Fruit fly (Drosophila melanogaster) whole organism, wandering third instar larva: Measurements from ENCODE around the gene RpL13A.

Source experiments
- Abd-B ChIP-seq: fragments of >200 bp; optimal IDR thresholded peaks from 2 replicates; lab custom pipeline; 2017; ENCODE audit warnings: missing biosample characterization, missing genetic modification characterization
- CG32264 ChIP-seq: fragments of 200-800 bp; sonication (Bioruptor generic); optimal IDR thresholded peaks from 2 replicates; lab custom pipeline; 2016; ENCODE audit warnings: missing biosample characterization, missing genetic modification characterization
- CG9705 ChIP-seq: fragments of 200-800 bp; sonication (Bioruptor generic); optimal IDR thresholded peaks from 2 replicates; lab custom pipeline; 2018; ENCODE audit warnings: missing biosample characterization, mild to moderate bottlenecking, missing genetic modification characterization
- CrebA ChIP-seq: fragments of 200-800 bp; sonication (Bioruptor generic); optimal IDR thresholded peaks from 2 replicates; lab custom pipeline; 2016; ENCODE audit warnings: missing biosample characterization, mild to moderate bottlenecking, missing genetic modification characterization, borderline replicate concordance
- Dfd ChIP-seq: fragments of >200 bp; optimal IDR thresholded peaks from 2 replicates; lab custom pipeline; 2017; ENCODE audit warnings: missing biosample characterization, missing genetic modification characterization
- Dif ChIP-seq: fragments of 200-275, 200-300 bp; sonication (Bioruptor generic); optimal IDR thresholded peaks from 2 replicates; lab custom pipeline; 2018; ENCODE audit warnings: missing biosample characterization, missing genetic modification characterization; ENCODE audit not compliant: partially characterized antibody
- GATAd ChIP-seq: sonication (Bioruptor generic); optimal IDR thresholded peaks from 2 replicates; lab custom pipeline; 2016; ENCODE audit warnings: missing biosample characterization, missing genetic modification characterization
- HLH106 ChIP-seq: fragments of 200-800 bp; optimal IDR thresholded peaks from 3 replicates; lab custom pipeline; 2019; ENCODE audit warnings: missing biosample characterization, mild to moderate bottlenecking, missing genetic modification characterization, moderate library complexity
- Hnf4 ChIP-seq: fragments of 200-800 bp; sonication (Bioruptor generic); optimal IDR thresholded peaks from 2 replicates; lab custom pipeline; 2016; ENCODE audit warnings: missing biosample characterization, mild to moderate bottlenecking, missing genetic modification characterization
- Hr78 ChIP-seq: fragments of >200 bp; optimal IDR thresholded peaks from 2 replicates; lab custom pipeline; 2017; ENCODE audit warnings: missing biosample characterization, missing genetic modification characterization
- Hr83 ChIP-seq: fragments of 200-300 bp; sonication (Bioruptor generic); optimal IDR thresholded peaks from 2 replicates; lab custom pipeline; 2016; ENCODE audit warnings: missing biosample characterization, mild to moderate bottlenecking, missing genetic modification characterization, moderate library complexity; ENCODE audit not compliant: poor library complexity, severe bottlenecking
- Jra ChIP-seq: sonication (Bioruptor generic); optimal IDR thresholded peaks from 2 replicates; lab custom pipeline; 2016; ENCODE audit warnings: missing biosample characterization, missing genetic modification characterization
- Mio ChIP-seq: sonication (Bioruptor generic); optimal IDR thresholded peaks from 2 replicates; lab custom pipeline; 2016; ENCODE audit warnings: missing biosample characterization, missing genetic modification characterization
- Myc ChIP-seq: fragments of >200 bp; optimal IDR thresholded peaks from 2 replicates; lab custom pipeline; 2017
- N ChIP-seq: fragments of >200 bp; optimal IDR thresholded peaks from 2 replicates; lab custom pipeline; 2018; ENCODE audit warnings: missing biosample characterization, missing external identifiers, missing genetic modification characterization
- OdsH ChIP-seq: fragments of 200-800 bp; sonication (Bioruptor generic); optimal IDR thresholded peaks from 2 replicates; lab custom pipeline; 2016; ENCODE audit warnings: missing biosample characterization, mild to moderate bottlenecking, missing genetic modification characterization
- Rel ChIP-seq, 2 experiments: fragments of 200-800 bp; sonication (Bioruptor generic) in 1 of 2; optimal IDR thresholded peaks; 2 replicates in 1 of 2; 3 replicates in 1 of 2; lab custom pipeline; 2016 to 2019; ENCODE audit warnings: mild to moderate bottlenecking in 2 of 2, missing biosample characterization in 2 of 2, missing genetic modification characterization in 2 of 2, moderate library complexity in 1 of 2
- Sp1 ChIP-seq: fragments of 200-800 bp; sonication (Bioruptor generic); optimal IDR thresholded peaks from 3 replicates; lab custom pipeline; 2019; ENCODE audit warnings: missing biosample characterization, mild to moderate bottlenecking, missing genetic modification characterization, moderate library complexity
- Vsx2 ChIP-seq: fragments of 200-300, 225-300 bp; sonication (Bioruptor generic); optimal IDR thresholded peaks from 2 replicates; lab custom pipeline; 2018; ENCODE audit warnings: missing biosample characterization, missing genetic modification characterization; ENCODE audit not compliant: partially characterized antibody
- br ChIP-seq: fragments of 200-800 bp; sonication (Bioruptor generic); optimal IDR thresholded peaks from 2 replicates; lab custom pipeline; 2016; ENCODE audit warnings: missing biosample characterization, missing genetic modification characterization
- brk ChIP-seq: fragments of 200-800 bp; sonication (Bioruptor generic); optimal IDR thresholded peaks from 2 replicates; lab custom pipeline; 2016; ENCODE audit warnings: missing biosample characterization, mild to moderate bottlenecking, missing genetic modification characterization
- dl ChIP-seq, 2 experiments: fragments of 175-275, 200-275 bp in 1 of 2; fragments of 200-275 bp in 1 of 2; sonication (Bioruptor generic); optimal IDR thresholded peaks; lab custom pipeline; 2018; ENCODE audit warnings: mild to moderate bottlenecking in 2 of 2, missing biosample characterization in 2 of 2, missing genetic modification characterization in 2 of 2, moderate library complexity in 2 of 2; ENCODE audit not compliant: partially characterized antibody in 2 of 2, insufficient read depth in 1 of 2
- dmrt93B ChIP-seq: fragments of 200-800 bp; sonication (Bioruptor generic); optimal IDR thresholded peaks from 2 replicates; lab custom pipeline; 2018; ENCODE audit warnings: missing biosample characterization, mild to moderate bottlenecking, missing genetic modification characterization
- dsf ChIP-seq: sonication (Bioruptor generic); optimal IDR thresholded peaks from 2 replicates; lab custom pipeline; 2016; ENCODE audit warnings: missing biosample characterization, missing genetic modification characterization, borderline replicate concordance
- ey ChIP-seq: fragments of 200-800 bp; sonication (Bioruptor generic); optimal IDR thresholded peaks from 2 replicates; lab custom pipeline; 2016; ENCODE audit warnings: missing biosample characterization, missing genetic modification characterization
- foxo ChIP-seq, 2 experiments: fragments of 200-800 bp; sonication (Bioruptor generic); optimal IDR thresholded peaks; 2 replicates in 1 of 2; 3 replicates in 1 of 2; lab custom pipeline; 2016 to 2017; ENCODE audit warnings: missing biosample characterization in 2 of 2, missing genetic modification characterization in 2 of 2
- fru ChIP-seq: fragments of 200-800 bp; sonication (Bioruptor generic); optimal IDR thresholded peaks from 3 replicates; lab custom pipeline; 2016; ENCODE audit warnings: missing biosample characterization, mild to moderate bottlenecking, missing genetic modification characterization
- h ChIP-seq: fragments of 200-800 bp; sonication (Bioruptor generic); optimal IDR thresholded peaks from 3 replicates; lab custom pipeline; 2016; ENCODE audit warnings: missing biosample characterization, mild to moderate bottlenecking, missing genetic modification characterization
- jim ChIP-seq: fragments of 175-275, 200-325 bp; sonication (Bioruptor generic); optimal IDR thresholded peaks from 2 replicates; lab custom pipeline; 2016; ENCODE audit warnings: missing biosample characterization, mild to moderate bottlenecking, missing genetic modification characterization
- lola ChIP-seq: fragments of >200 bp; optimal IDR thresholded peaks from 2 replicates; lab custom pipeline; 2017; ENCODE audit warnings: missing biosample characterization, missing genetic modification characterization
- pan ChIP-seq: fragments of >200 bp; optimal IDR thresholded peaks from 2 replicates; lab custom pipeline; 2017
- psq ChIP-seq: fragments of 200-800 bp; sonication (Bioruptor generic); optimal IDR thresholded peaks from 3 replicates; lab custom pipeline; 2017; ENCODE audit warnings: missing biosample characterization, mild to moderate bottlenecking, missing genetic modification characterization, moderate library complexity
- rgr ChIP-seq: fragments of 200-800 bp; sonication (Bioruptor generic); optimal IDR thresholded peaks from 3 replicates; lab custom pipeline; 2016; ENCODE audit warnings: missing biosample characterization, mild to moderate bottlenecking, missing genetic modification characterization
- sage ChIP-seq: fragments of 200-800 bp; sonication (Bioruptor generic); optimal IDR thresholded peaks from 2 replicates; lab custom pipeline; 2016; ENCODE audit warnings: missing biosample characterization, mild to moderate bottlenecking, missing genetic modification characterization
- sv ChIP-seq: fragments of 200-800 bp; sonication (Bioruptor generic); optimal IDR thresholded peaks from 3 replicates; lab custom pipeline; 2016; ENCODE audit warnings: missing biosample characterization, missing genetic modification characterization
- tai ChIP-seq: sonication (Bioruptor generic); optimal IDR thresholded peaks from 2 replicates; lab custom pipeline; 2016; ENCODE audit warnings: missing biosample characterization, missing genetic modification characterization
- usp ChIP-seq: fragments of >200 bp; optimal IDR thresholded peaks from 2 replicates; lab custom pipeline; 2017; ENCODE audit warnings: missing biosample characterization, missing genetic modification characterization
- woc ChIP-seq: sonication (Bioruptor generic); optimal IDR thresholded peaks from 2 replicates; lab custom pipeline; 2016; ENCODE audit warnings: missing biosample characterization, mild to moderate bottlenecking, missing genetic modification characterization

The RpL13A gene

DNA sequence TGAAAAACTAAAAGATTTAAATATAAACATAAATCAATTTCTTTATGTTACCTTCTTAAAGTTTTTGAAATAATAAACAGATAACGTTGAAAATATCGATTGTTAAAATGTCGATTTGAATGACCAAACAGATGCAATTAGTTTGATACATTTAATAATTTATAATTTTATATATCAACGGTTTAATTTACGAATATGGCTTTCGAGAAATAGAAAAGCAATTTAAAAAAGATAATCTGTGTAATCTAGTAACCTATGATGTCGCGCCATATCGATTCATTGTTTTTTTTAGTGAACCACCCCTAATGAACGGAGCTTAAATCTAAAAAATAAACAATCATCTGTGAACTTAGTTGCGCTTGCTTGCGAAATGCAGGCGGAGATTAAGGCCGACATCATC is 35.7 kb upstream of the RpL13A start, which contains the start of gene PolZ2:
TSS of gene PolZ2 (plus strand) at position 301 of the 400 bp plus-strand sequence.
- TF ChIP-seq Jra (GFP tag; lab: Kevin White, UChicago): no peak
- TF ChIP-seq dl (GFP tag; optimal IDR thresholded peaks at IDR 0.05; lab: Kevin White, UChicago; ENCODE audit: insufficient read depth in 1 of 2, partially characterized antibody in 2 of 2): no peak
- TF ChIP-seq psq: no peak
- TF ChIP-seq Sp1: no peak
- no peak for TF ChIP-seq rgr
- TF ChIP-seq Dif (GFP tag; lab: Kevin White, UChicago): no peak
- no peak for TF ChIP-seq Vsx2 (GFP tag; lab: Kevin White, UChicago)
- no peak for TF ChIP-seq pan (lab: Kevin White, UChicago)
- TF ChIP-seq tai: no peak
- no peak for TF ChIP-seq h (GFP tag; lab: Kevin White, UChicago)
- no peak for TF ChIP-seq lola
- no peak for TF ChIP-seq foxo (GFP tag; optimal IDR thresholded peaks at IDR 0.05; lab: Kevin White, UChicago)

DNA sequence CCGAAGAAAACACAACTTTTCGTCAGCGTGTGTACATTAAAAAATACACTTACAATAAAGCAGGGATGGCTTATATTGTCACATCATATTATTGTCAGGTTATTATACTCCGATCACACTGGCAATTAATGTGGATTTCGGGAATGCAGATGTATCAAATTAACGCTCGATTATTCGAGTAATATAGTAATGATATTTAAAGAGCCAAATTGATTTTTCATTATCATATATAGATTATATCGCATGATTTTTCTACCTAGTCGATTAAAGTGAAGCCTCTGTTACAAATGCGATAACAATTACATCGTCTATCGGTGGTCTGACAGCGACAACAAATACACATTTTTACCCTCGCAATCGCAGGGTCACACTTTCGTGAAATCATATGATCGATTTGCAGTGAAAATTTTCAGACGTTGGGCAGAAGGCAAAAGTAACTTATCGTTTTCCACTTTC is 32.8 kb upstream of the RpL13A start, which contains the start of the genes noi and Vha26:
TSS of gene noi (minus strand) at position 62 of the 456 bp plus-strand sequence.
TSS of gene Vha26 (plus strand) at position 366 of the 456 bp plus-strand sequence.
- TF ChIP-seq Hnf4 (GFP tag; lab: Kevin White, UChicago): no peak
- TF ChIP-seq br (GFP tag; lab: Kevin White, UChicago): no peak
- TF ChIP-seq Hr78 (GFP tag; lab: Kevin White, UChicago): peak; percentile 80
- TF ChIP-seq fru (GFP tag; lab: Kevin White, UChicago): no peak
- no peak for TF ChIP-seq Dif (GFP tag; lab: Kevin White, UChicago)
- no peak for TF ChIP-seq dmrt93B
- TF ChIP-seq woc (GFP tag; lab: Kevin White, UChicago): peak; percentile 61
- TF ChIP-seq dsf: no peak
- no peak for TF ChIP-seq usp
- TF ChIP-seq psq: peak; percentile 17
- no peak for TF ChIP-seq lola
- peak; percentile 60 for TF ChIP-seq HLH106
- TF ChIP-seq brk (GFP tag; lab: Kevin White, UChicago): no peak
- no peak for TF ChIP-seq jim
- TF ChIP-seq Myc: no peak
- peak; percentile 35 for TF ChIP-seq CG9705
- TF ChIP-seq CrebA: no peak
- TF ChIP-seq tai: no peak
- TF ChIP-seq OdsH (GFP tag; lab: Kevin White, UChicago): no peak
- TF ChIP-seq dl (GFP tag; optimal IDR thresholded peaks at IDR 0.05; lab: Kevin White, UChicago; ENCODE audit: insufficient read depth in 1 of 2, partially characterized antibody in 2 of 2): no peak
- no peak for TF ChIP-seq h (GFP tag; lab: Kevin White, UChicago)
- TF ChIP-seq sage (GFP tag; lab: Kevin White, UChicago): no peak
- peak; percentile 10 for TF ChIP-seq Abd-B (GFP tag; lab: Kevin White, UChicago)
- TF ChIP-seq Hr83: no peak
- peak; percentile 17 for TF ChIP-seq sv
- no peak for TF ChIP-seq Mio (GFP tag; lab: Kevin White, UChicago)
- peak; percentile 22 for TF ChIP-seq ey (GFP tag; lab: Kevin White, UChicago)
- peak; percentile 4 for TF ChIP-seq CG32264 (GFP tag; lab: Kevin White, UChicago)
- TF ChIP-seq rgr: peak; percentile 12
- peak; percentile 96 for TF ChIP-seq N
- TF ChIP-seq Jra (GFP tag; lab: Kevin White, UChicago): no peak
- TF ChIP-seq pan (lab: Kevin White, UChicago): no peak
- TF ChIP-seq Dfd (GFP tag; lab: Kevin White, UChicago): no peak
- TF ChIP-seq GATAd (GFP tag; lab: Kevin White, UChicago): no peak
- no peak for TF ChIP-seq Vsx2 (GFP tag; lab: Kevin White, UChicago)
- peak in 1 of 2 experiments; percentile 25 for TF ChIP-seq foxo (GFP tag; optimal IDR thresholded peaks at IDR 0.05; lab: Kevin White, UChicago)
- peak; percentile 19 for TF ChIP-seq Sp1
- TF ChIP-seq Rel (GFP tag; optimal IDR thresholded peaks at IDR 0.05; lab: Kevin White, UChicago): no peak
- TF ChIP-seq Rel (tag; optimal IDR thresholded peaks at IDR 0.05; lab: Kevin White, UChicago): peak; percentile 24
